Fruit fly (Drosophila melanogaster): ENCODE results near the gene Muc30E.

- TF ChIP-seq h (optimal IDR thresholded peaks at IDR 0.05), result no peak
- TF ChIP-seq Myc (optimal IDR thresholded peaks at IDR 0.05), result no peak
- no peak for TF ChIP-seq Sin3A (optimal IDR thresholded peaks at IDR 0.05)
- no peak for TF ChIP-seq psq (optimal IDR thresholded peaks at IDR 0.05)
- TF ChIP-seq ttk (optimal IDR thresholded peaks at IDR 0.05), result no peak
- no peak for TF ChIP-seq insv (optimal IDR thresholded peaks at IDR 0.05)
Measured at dm6 chr2L:9946051-9946450, 43.1 kb upstream of the Muc30E start.

All from Kc167 (cell line).